Fruit fly (Drosophila melanogaster) whole organism, embryonic: ENCODE measurements around the gene CG6693.

Experiments
- ATbp ChIP-seq: fragments of 200-800 bp; sonication (Bioruptor generic); optimal IDR thresholded peaks from 2 replicates; lab custom pipeline; 2017; ENCODE audit warnings: missing biosample characterization, mild to moderate bottlenecking, missing genetic modification characterization, missing genetic modification reagents
- Adf1 ChIP-seq: fragments of 200-800 bp; sonication (Bioruptor generic); IDR thresholded peaks from 2 replicates; pipeline ENCODE4 v1.3.6; 2022; ENCODE audit warnings: missing biosample characterization, missing genetic modification characterization
- Atf-2 ChIP-seq: fragments of 200-800 bp; sonication (Bioruptor generic); optimal IDR thresholded peaks from 2 replicates; lab custom pipeline; 2016; ENCODE audit warnings: missing biosample characterization, missing genetic modification characterization
- Awh ChIP-seq: fragments of 200-800 bp; sonication (Bioruptor generic); IDR thresholded peaks from 2 replicates; pipeline ENCODE4, ENCODE4 v1.3.6; 2022; ENCODE audit warnings: missing biosample characterization, missing genetic modification characterization
- BEAF-32 ChIP-seq: fragments of 200-800 bp; sonication (Bioruptor generic); optimal IDR thresholded peaks from 3 replicates; lab custom pipeline; 2017; ENCODE audit warnings: missing biosample characterization, missing genetic modification characterization, mild to moderate bottlenecking, moderate library complexity, missing genetic modification reagents
- Blimp-1 ChIP-seq: fragments of 200-800 bp; sonication (Bioruptor generic); optimal IDR thresholded peaks from 3 replicates; lab custom pipeline; 2018; ENCODE audit warnings: missing biosample characterization, missing genetic modification characterization, mild to moderate bottlenecking, moderate library complexity, missing genetic modification reagents
- CG10267 ChIP-seq: fragments of 200-800 bp; sonication (Bioruptor generic); optimal IDR thresholded peaks from 2 replicates; lab custom pipeline; 2018; ENCODE audit warnings: missing biosample characterization, mild to moderate bottlenecking, missing genetic modification characterization, moderate library complexity
- CG10543 ChIP-seq: fragments of 200-800 bp; sonication (Bioruptor generic); optimal IDR thresholded peaks from 3 replicates; lab custom pipeline; 2017; ENCODE audit warnings: missing biosample characterization, mild to moderate bottlenecking, missing genetic modification characterization, moderate library complexity
- CG10565 ChIP-seq: fragments of 200-800 bp; sonication (Bioruptor generic); optimal IDR thresholded peaks from 3 replicates; lab custom pipeline; 2016; ENCODE audit warnings: missing biosample characterization, mild to moderate bottlenecking, missing genetic modification characterization
- CG11398 ChIP-seq: fragments of 200-800 bp; sonication (Bioruptor generic); optimal IDR thresholded peaks from 2 replicates; lab custom pipeline; 2016; ENCODE audit warnings: missing biosample characterization, missing genetic modification characterization
- CG11560 ChIP-seq: fragments of 200-800 bp; sonication (Bioruptor generic); IDR thresholded peaks from 3 replicates; pipeline ENCODE4 v1.3.6; 2022; ENCODE audit warnings: missing biosample characterization, missing genetic modification characterization
- CG13296 ChIP-seq: fragments of 200-800 bp; sonication (Bioruptor generic); optimal IDR thresholded peaks from 3 replicates; lab custom pipeline; 2018; ENCODE audit warnings: missing biosample characterization, mild to moderate bottlenecking, missing genetic modification characterization
- CG13624 ChIP-seq: fragments of 200-800 bp; sonication (Bioruptor generic); optimal IDR thresholded peaks from 2 replicates; lab custom pipeline; 2016; ENCODE audit warnings: missing biosample characterization, missing genetic modification characterization
- CG1529 ChIP-seq: fragments of 200-800 bp; sonication (Bioruptor generic); optimal IDR thresholded peaks from 3 replicates; lab custom pipeline; 2018; ENCODE audit warnings: missing biosample characterization, missing genetic modification characterization
- CG1602 ChIP-seq: fragments of 200-800 bp; sonication (Bioruptor generic); optimal IDR thresholded peaks from 3 replicates; lab custom pipeline; 2016; ENCODE audit warnings: missing biosample characterization, missing genetic modification characterization
- CG17802 ChIP-seq: fragments of 200-800 bp; sonication (Bioruptor generic); optimal IDR thresholded peaks from 2 replicates; lab custom pipeline; 2018; ENCODE audit warnings: missing biosample characterization, mild to moderate bottlenecking, missing genetic modification characterization, moderate library complexity
- CG1792 ChIP-seq: fragments of 200-800 bp; sonication (Bioruptor generic); optimal IDR thresholded peaks from 2 replicates; lab custom pipeline; 2016; ENCODE audit warnings: missing biosample characterization, missing genetic modification characterization
- CG18262 ChIP-seq: fragments of 200-800 bp; optimal IDR thresholded peaks from 3 replicates; lab custom pipeline; 2019; ENCODE audit warnings: missing biosample characterization, mild to moderate bottlenecking, missing genetic modification characterization, moderate library complexity
- CG1832 ChIP-seq: fragments of 200-800 bp; sonication (Bioruptor generic); optimal IDR thresholded peaks from 2 replicates; lab custom pipeline; 2017; ENCODE audit warnings: missing biosample characterization, mild to moderate bottlenecking, missing genetic modification characterization, inconsistent platforms
- CG18619 ChIP-seq: fragments of 200-800 bp; sonication (Bioruptor generic); optimal IDR thresholded peaks from 3 replicates; lab custom pipeline; 2017; ENCODE audit warnings: missing biosample characterization, mild to moderate bottlenecking, missing genetic modification characterization
- CG2678 ChIP-seq: fragments of 200-800 bp; sonication (Bioruptor generic); optimal IDR thresholded peaks from 3 replicates; lab custom pipeline; 2019; ENCODE audit warnings: missing biosample characterization, mild to moderate bottlenecking, missing genetic modification characterization, moderate library complexity
- CG31365 ChIP-seq: fragments of 200-800 bp; sonication (Bioruptor generic); optimal IDR thresholded peaks from 2 replicates; lab custom pipeline; 2018; ENCODE audit warnings: missing biosample characterization, mild to moderate bottlenecking, missing genetic modification characterization
- CG31441 ChIP-seq: fragments of 200-800 bp; sonication (Bioruptor generic); IDR thresholded peaks from 2 replicates; pipeline ENCODE4 v1.3.6; 2022; ENCODE audit warnings: missing biosample characterization, missing genetic modification characterization
- CG3163 ChIP-seq: fragments of 200-800 bp; sonication (Bioruptor generic); optimal IDR thresholded peaks from 3 replicates; lab custom pipeline; 2016; ENCODE audit warnings: missing biosample characterization, missing genetic modification characterization
- CG3281 ChIP-seq: fragments of 200-800 bp; sonication (Bioruptor generic); optimal IDR thresholded peaks from 3 replicates; lab custom pipeline; 2017; ENCODE audit warnings: missing biosample characterization, mild to moderate bottlenecking, missing genetic modification characterization
- CG5245 ChIP-seq: fragments of 200-800 bp; sonication (Bioruptor generic); optimal IDR thresholded peaks from 3 replicates; lab custom pipeline; 2016; ENCODE audit warnings: missing biosample characterization, missing genetic modification characterization
- CG6654 ChIP-seq: fragments of 200-800 bp; sonication (Bioruptor generic); optimal IDR thresholded peaks from 2 replicates; lab custom pipeline; 2017; ENCODE audit warnings: missing biosample characterization, mild to moderate bottlenecking, missing genetic modification characterization
- CG7987 ChIP-seq: fragments of 200-800 bp; sonication (Bioruptor generic); optimal IDR thresholded peaks from 2 replicates; lab custom pipeline; 2018; ENCODE audit warnings: missing biosample characterization, mild to moderate bottlenecking, missing genetic modification characterization, moderate library complexity
- CG9817 ChIP-seq: fragments of 200-800 bp; sonication (Bioruptor generic); optimal IDR thresholded peaks from 2 replicates; lab custom pipeline; 2018; ENCODE audit warnings: missing biosample characterization, mild to moderate bottlenecking, missing genetic modification characterization, moderate library complexity
- Dip3 ChIP-seq: fragments of 200-800 bp; sonication (Bioruptor generic); optimal IDR thresholded peaks from 3 replicates; lab custom pipeline; 2016; ENCODE audit warnings: missing biosample characterization, missing genetic modification characterization
- Gug ChIP-seq: fragments of 200-800 bp; sonication (Bioruptor generic); IDR thresholded peaks from 4 replicates; pipeline ENCODE4 v1.3.6; 2022; ENCODE audit warnings: missing biosample characterization, missing genetic modification characterization
- HmgZ ChIP-seq: fragments of 200-800 bp; sonication (Bioruptor generic); optimal IDR thresholded peaks from 2 replicates; lab custom pipeline; 2018; ENCODE audit warnings: missing biosample characterization, mild to moderate bottlenecking, missing genetic modification characterization
- Meics ChIP-seq: fragments of 200-800 bp; sonication (Bioruptor generic); optimal IDR thresholded peaks from 2 replicates; lab custom pipeline; 2017; ENCODE audit warnings: missing biosample characterization, mild to moderate bottlenecking, missing genetic modification characterization
- Poxn ChIP-seq: fragments of 200-800 bp; sonication (Bioruptor generic); IDR thresholded peaks from 2 replicates; pipeline ENCODE4 v1.3.6; 2022; ENCODE audit warnings: missing biosample characterization, missing genetic modification characterization
- dimm ChIP-seq: fragments of 200-800 bp; sonication (Bioruptor generic); IDR thresholded peaks from 2 replicates; pipeline ENCODE4 v1.3.6; 2022; ENCODE audit warnings: missing biosample characterization, missing genetic modification characterization
- gro ChIP-seq: fragments of 200-800 bp; sonication (Bioruptor generic); optimal IDR thresholded peaks from 2 replicates; lab custom pipeline; 2016; ENCODE audit warnings: missing biosample characterization, missing genetic modification characterization
- gsb ChIP-seq: fragments of 200-800 bp; sonication (Bioruptor generic); IDR thresholded peaks from 2 replicates; pipeline ENCODE4 v1.3.6; 2022; ENCODE audit warnings: missing biosample characterization, missing genetic modification characterization
- h ChIP-seq: fragments of >200 bp; optimal IDR thresholded peaks from 2 replicates; lab custom pipeline; 2017
- ind ChIP-seq: fragments of 200-800 bp; sonication (Bioruptor generic); optimal IDR thresholded peaks from 3 replicates; lab custom pipeline; 2016; ENCODE audit warnings: missing biosample characterization, missing genetic modification characterization
- knrl ChIP-seq: fragments of 200-800 bp; sonication (Bioruptor generic); IDR thresholded peaks from 3 replicates; pipeline ENCODE4 v1.3.6; 2022; ENCODE audit warnings: missing biosample characterization, missing genetic modification characterization; ENCODE audit not compliant: partially characterized antibody
- lov ChIP-seq, 2 experiments: fragments of 200-800 bp in 1 of 2; fragments of >200 bp in 1 of 2; sonication (Bioruptor generic) in 1 of 2; IDR thresholded peaks in 1 of 2; optimal IDR thresholded peaks in 1 of 2; 2 replicates in 1 of 2; 3 replicates in 1 of 2; pipeline versions ENCODE4 v1.3.6 to Lab custom; 2017 to 2022; ENCODE audit warnings: missing biosample characterization in 1 of 2, missing genetic modification characterization in 1 of 2
- luna ChIP-seq: fragments of 200-800 bp; sonication (Bioruptor generic); optimal IDR thresholded peaks from 2 replicates; lab custom pipeline; 2016; ENCODE audit warnings: missing biosample characterization, missing genetic modification characterization
- org-1 ChIP-seq: fragments of 200-800 bp; sonication (Bioruptor generic); optimal IDR thresholded peaks from 2 replicates; lab custom pipeline; 2017; ENCODE audit warnings: missing biosample characterization, missing genetic modification characterization
- pros ChIP-seq: fragments of 200-800 bp; sonication (Bioruptor generic); optimal IDR thresholded peaks from 3 replicates; lab custom pipeline; 2019; ENCODE audit warnings: missing biosample characterization, mild to moderate bottlenecking, missing genetic modification characterization, moderate library complexity
- schlank ChIP-seq: fragments of 200-800 bp; sonication (Bioruptor generic); optimal IDR thresholded peaks from 2 replicates; lab custom pipeline; 2018; ENCODE audit warnings: missing biosample characterization, mild to moderate bottlenecking, missing genetic modification characterization
- slp2 ChIP-seq: fragments of 200-800 bp; sonication (Bioruptor generic); optimal IDR thresholded peaks from 2 replicates; lab custom pipeline; 2016; ENCODE audit warnings: missing biosample characterization, missing genetic modification characterization
- stc ChIP-seq: fragments of 200-800 bp; sonication (Bioruptor generic); IDR thresholded peaks from 2 replicates; pipeline ENCODE4 v1.3.6; 2022; ENCODE audit warnings: missing biosample characterization, missing genetic modification characterization
- twi ChIP-seq: fragments of 200-800 bp; optimal IDR thresholded peaks from 2 replicates; lab custom pipeline; 2019; ENCODE audit warnings: missing biosample characterization, mild to moderate bottlenecking, missing genetic modification characterization, moderate library complexity

The CG6693 gene

DNA sequence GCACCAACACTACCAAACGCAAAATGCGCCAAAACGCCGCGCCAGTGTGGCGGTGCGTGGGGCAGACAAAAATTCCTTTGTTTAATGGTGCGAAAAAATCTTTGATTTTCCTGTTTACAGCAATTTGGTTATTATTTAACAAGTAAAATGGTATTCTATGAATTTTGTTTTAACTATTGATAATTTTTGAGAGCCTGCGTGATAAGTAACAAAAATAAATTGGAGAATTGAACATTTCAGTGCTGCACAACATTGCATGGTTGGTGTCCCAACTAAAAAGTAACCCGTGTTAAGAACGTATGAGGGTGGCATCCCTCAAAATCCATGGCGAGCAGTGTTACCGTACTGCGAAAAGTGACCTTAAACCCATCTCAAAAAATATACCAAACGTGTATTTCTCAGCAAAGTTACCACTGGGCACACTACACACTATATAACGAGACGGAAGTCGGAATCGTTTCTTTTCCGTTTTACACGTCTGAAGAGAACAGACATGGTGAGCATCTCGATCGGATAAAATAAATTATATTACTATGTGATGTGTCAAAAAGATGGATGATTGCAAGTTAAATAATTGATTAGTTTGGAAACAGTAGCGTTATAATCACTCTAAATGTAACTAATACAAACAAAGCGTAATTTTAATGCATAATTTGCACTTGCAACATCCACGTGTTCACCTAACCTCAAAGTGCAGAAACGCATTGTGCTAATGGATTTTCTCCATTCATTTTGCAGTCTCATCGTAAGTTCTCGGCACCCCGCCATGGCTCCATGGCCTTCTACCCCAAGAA is at the start of gene CG6693, which contains the start of gene RpL3 (continued):
- TF ChIP-seq Awh (GFP tag; lab: Robert Waterston, UW) (peak; percentile 84; the same call in 1 of the 2 replicates), schlank (tag; lab: Kevin White, UChicago) (peak; percentile 79), CG2678 (tag; lab: Kevin White, UChicago) (peak; percentile 82), Atf-2 (GFP tag; lab: Kevin White, UChicago) (peak; percentile 25), knrl (GFP tag; lab: Robert Waterston, UW) (peak; percentile 49; the same call in 1 of the 3 replicates), CG31441 (GFP tag; lab: Robert Waterston, UW) (peak; percentile 74), lov (optimal IDR thresholded peaks at IDR 0.05; lab: Kevin White, UChicago) (no peak), lov (GFP tag; IDR thresholded peaks at IDR 0.05; lab: Robert Waterston, UW) (peak; percentile 91), CG1832 (GFP tag; lab: Kevin White, UChicago) (no peak), CG9817 (tag; lab: Kevin White, UChicago) (peak; percentile 20), CG6654 (GFP tag; lab: Kevin White, UChicago) (peak; percentile 9), gsb (GFP tag; lab: Robert Waterston, UW) (peak; percentile 47; the same call in 1 of the 2 replicates), CG13296 (peak; percentile 91), ind (peak; percentile 32), CG1529 (GFP tag; lab: Kevin White, UChicago) (peak; percentile 54), org-1 (GFP tag; lab: Kevin White, UChicago) (peak; percentile 56), BEAF-32 (GFP tag; lab: Kevin White, UChicago) (peak; percentile 61), luna (GFP tag; lab: Kevin White, UChicago) (peak; percentile 50), CG5245 (peak; percentile 38), CG1792 (GFP tag; lab: Kevin White, UChicago) (no peak), CG3281 (GFP tag; lab: Kevin White, UChicago) (peak; percentile 85), CG18619 (peak; percentile 80), Poxn (no peak), dimm (GFP tag; lab: Robert Waterston, UW) (no peak), pros (peak; percentile 53), twi (tag; lab: Kevin White, UChicago) (peak; percentile 24), Gug (GFP tag; lab: Robert Waterston, UW) (peak; percentile 20; the same call in 1 of the 4 replicates), CG10543 (GFP tag; lab: Kevin White, UChicago) (peak; percentile 82), CG17802 (tag; lab: Kevin White, UChicago) (peak; percentile 23), CG31365 (tag; lab: Kevin White, UChicago) (peak; percentile 85), CG7987 (peak; percentile 95), HmgZ (tag; lab: Kevin White, UChicago) (peak; percentile 81), CG13624 (GFP tag; lab: Kevin White, UChicago) (peak; percentile 72), slp2 (GFP tag; lab: Kevin White, UChicago) (peak; percentile 37), CG3163 (GFP tag; lab: Kevin White, UChicago) (peak; percentile 56), Adf1 (peak; percentile 53; the same call in 1 of the 2 replicates), Meics (GFP tag; lab: Kevin White, UChicago) (peak; percentile 87), stc (GFP tag; lab: Robert Waterston, UW) (peak; percentile 82), Blimp-1 (GFP tag; lab: Kevin White, UChicago) (peak; percentile 44), gro (peak; percentile 87), ATbp (GFP tag; lab: Kevin White, UChicago) (peak; percentile 71), CG10565 (GFP tag; lab: Kevin White, UChicago) (no peak), CG11560 (tag; lab: Robert Waterston, UW) (no peak; the same call in 2 of the 3 replicates), CG10267 (tag; lab: Kevin White, UChicago) (peak; percentile 96), CG1602 (peak; percentile 21), CG11398 (GFP tag; lab: Kevin White, UChicago) (peak; percentile 55), h (lab: Kevin White, UChicago) (no peak), Dip3 (peak; percentile 44), CG18262 (tag; lab: Kevin White, UChicago) (peak; percentile 69)
